Fruit fly (Drosophila melanogaster) whole organism, embryonic: ENCODE measurements around the gene PIG-U.

Experiments used
- Adf1 ChIP-seq: fragments of 200-800 bp; sonication (Bioruptor generic); IDR thresholded peaks from 2 replicates; pipeline ENCODE4 v1.3.6; 2022; ENCODE audit warnings: missing biosample characterization, missing genetic modification characterization
- CG10147 ChIP-seq: fragments of 200-800 bp; sonication (Bioruptor generic); optimal IDR thresholded peaks from 2 replicates; lab custom pipeline; 2019; ENCODE audit warnings: missing biosample characterization, mild to moderate bottlenecking, missing genetic modification characterization, moderate library complexity
- CG10543 ChIP-seq: fragments of 200-800 bp; sonication (Bioruptor generic); optimal IDR thresholded peaks from 3 replicates; lab custom pipeline; 2017; ENCODE audit warnings: missing biosample characterization, mild to moderate bottlenecking, missing genetic modification characterization, moderate library complexity
- CG11504 ChIP-seq: fragments of 200-800 bp; sonication (Bioruptor generic); optimal IDR thresholded peaks from 3 replicates; lab custom pipeline; 2019; ENCODE audit warnings: missing biosample characterization, mild to moderate bottlenecking, missing genetic modification characterization, moderate library complexity
- CG13894 ChIP-seq: fragments of 200-800 bp; sonication (Bioruptor generic); optimal IDR thresholded peaks from 3 replicates; lab custom pipeline; 2018; ENCODE audit warnings: missing biosample characterization, mild to moderate bottlenecking, missing genetic modification characterization, moderate library complexity
- CG14667 ChIP-seq: fragments of 200-800 bp; sonication (Bioruptor generic); IDR thresholded peaks from 2 replicates; pipeline ENCODE4 v1.3.6; 2022; ENCODE audit warnings: missing biosample characterization, missing genetic modification characterization
- CG14965 ChIP-seq: fragments of 200-800 bp; sonication (Bioruptor generic); optimal IDR thresholded peaks from 2 replicates; lab custom pipeline; 2016; ENCODE audit warnings: missing biosample characterization, missing genetic modification characterization, borderline replicate concordance
- CG1603 ChIP-seq: fragments of 200-800 bp; sonication (Bioruptor generic); optimal IDR thresholded peaks from 2 replicates; lab custom pipeline; 2019; ENCODE audit warnings: missing biosample characterization, mild to moderate bottlenecking, missing genetic modification characterization, moderate library complexity
- CG17361 ChIP-seq: fragments of 200-800 bp; sonication (Bioruptor generic); IDR thresholded peaks from 3 replicates; pipeline ENCODE4 v1.3.6; 2022; ENCODE audit warnings: missing biosample characterization, missing genetic modification characterization
- CG2129 ChIP-seq: fragments of 200-800 bp; sonication (Bioruptor generic); IDR thresholded peaks from 2 replicates; pipeline ENCODE4 v1.3.6; 2022; ENCODE audit warnings: missing biosample characterization, missing genetic modification characterization; ENCODE audit not compliant: partially characterized antibody
- CG2202 ChIP-seq: fragments of 200-800 bp; sonication (Bioruptor generic); optimal IDR thresholded peaks from 2 replicates; lab custom pipeline; 2018; ENCODE audit warnings: missing biosample characterization, mild to moderate bottlenecking, missing genetic modification characterization
- CG31441 ChIP-seq: fragments of 200-800 bp; sonication (Bioruptor generic); IDR thresholded peaks from 2 replicates; pipeline ENCODE4 v1.3.6; 2022; ENCODE audit warnings: missing biosample characterization, missing genetic modification characterization
- CG4282 ChIP-seq: fragments of 200-800 bp; sonication (Bioruptor generic); optimal IDR thresholded peaks from 2 replicates; lab custom pipeline; 2016; ENCODE audit warnings: missing biosample characterization, missing genetic modification characterization
- CG6272 ChIP-seq: fragments of 200-800 bp; sonication (Bioruptor generic); IDR thresholded peaks from 2 replicates; pipeline ENCODE4 v1.3.6; 2022; ENCODE audit warnings: missing biosample characterization, missing genetic modification characterization
- CG8281 ChIP-seq: fragments of 200-800 bp; sonication (Bioruptor generic); optimal IDR thresholded peaks from 2 replicates; lab custom pipeline; 2018; ENCODE audit warnings: missing biosample characterization, mild to moderate bottlenecking, missing genetic modification characterization, moderate library complexity
- CG8924 ChIP-seq: fragments of 200-800 bp; optimal IDR thresholded peaks from 3 replicates; lab custom pipeline; 2019; ENCODE audit warnings: missing biosample characterization, mild to moderate bottlenecking, missing genetic modification characterization, moderate library complexity
- CG9797 ChIP-seq: fragments of 200-800 bp; sonication (Bioruptor generic); optimal IDR thresholded peaks from 3 replicates; lab custom pipeline; 2018; ENCODE audit warnings: missing biosample characterization, mild to moderate bottlenecking, missing genetic modification characterization
- CHES-1-like ChIP-seq: fragments of 200-800 bp; sonication (Bioruptor generic); optimal IDR thresholded peaks from 2 replicates; lab custom pipeline; 2016; ENCODE audit warnings: missing biosample characterization, missing genetic modification characterization
- CTCF ChIP-seq: fragments of 200-800 bp; sonication (Bioruptor generic); optimal IDR thresholded peaks from 2 replicates; lab custom pipeline; 2017; ENCODE audit warnings: missing biosample characterization, mild to moderate bottlenecking, missing genetic modification characterization, moderate library complexity
- D19A ChIP-seq: fragments of 200-800 bp; optimal IDR thresholded peaks from 3 replicates; lab custom pipeline; 2019; ENCODE audit warnings: missing biosample characterization, mild to moderate bottlenecking, missing genetic modification characterization, moderate library complexity
- Dll ChIP-seq: fragments of 200-800 bp; sonication (Bioruptor generic); IDR thresholded peaks from 4 replicates; pipeline ENCODE4 v1.3.6; 2022; ENCODE audit warnings: missing biosample characterization, missing genetic modification characterization; ENCODE audit not compliant: partially characterized antibody
- Ets65A ChIP-seq: fragments of 200-800 bp; sonication (Bioruptor generic); peaks from one replicate; lab custom pipeline; 2016; ENCODE audit warnings: missing biosample characterization, missing genetic modification characterization
- Hsf ChIP-seq: fragments of 200-800 bp; sonication (Bioruptor generic); optimal IDR thresholded peaks from 3 replicates; lab custom pipeline; 2016; ENCODE audit warnings: missing biosample characterization, missing genetic modification characterization
- Lhr ChIP-seq: fragments of 200-800 bp; sonication (Bioruptor generic); optimal IDR thresholded peaks from 3 replicates; lab custom pipeline; 2017; ENCODE audit warnings: mild to moderate bottlenecking, missing biosample characterization, missing genetic modification reagents, missing genetic modification characterization
- NFAT ChIP-seq: fragments of 200-800 bp; sonication (Bioruptor generic); IDR thresholded peaks from 2 replicates; pipeline ENCODE4 v1.3.6; 2022; ENCODE audit warnings: missing biosample characterization, missing genetic modification characterization
- Neu2 ChIP-seq: fragments of 200-800 bp; sonication (Bioruptor generic); optimal IDR thresholded peaks from 3 replicates; lab custom pipeline; 2016; ENCODE audit warnings: missing biosample characterization, missing genetic modification characterization, borderline replicate concordance
- Oaz ChIP-seq: fragments of 200-800 bp; sonication (Bioruptor generic); IDR thresholded peaks from 2 replicates; pipeline ENCODE4 v1.3.6; 2022; ENCODE audit warnings: missing biosample characterization, missing genetic modification characterization
- Side ChIP-seq: fragments of 200-800 bp; sonication (Bioruptor generic); optimal IDR thresholded peaks from 2 replicates; lab custom pipeline; 2016; ENCODE audit warnings: missing biosample characterization, missing genetic modification characterization
- Ssrp ChIP-seq: fragments of 200-800 bp; sonication (Bioruptor generic); optimal IDR thresholded peaks from 2 replicates; lab custom pipeline; 2018; ENCODE audit warnings: missing biosample characterization, mild to moderate bottlenecking, missing genetic modification characterization, moderate library complexity
- aop ChIP-seq: fragments of 200-800 bp; sonication (Bioruptor generic); IDR thresholded peaks from 2 replicates; pipeline ENCODE4 v1.3.6; 2022; ENCODE audit warnings: missing biosample characterization, missing genetic modification characterization
- chinmo ChIP-seq: fragments of 200-800 bp; sonication (Bioruptor generic); IDR thresholded peaks from 4 replicates; pipeline ENCODE4 v1.3.6; 2022; ENCODE audit warnings: missing biosample characterization, missing genetic modification characterization; ENCODE audit not compliant: partially characterized antibody
- crol ChIP-seq: fragments of 200-800 bp; sonication (Bioruptor generic); IDR thresholded peaks from 2 replicates; pipeline ENCODE4 v1.3.6; 2022; ENCODE audit warnings: missing biosample characterization, missing genetic modification characterization
- crp ChIP-seq, 2 experiments: fragments of 200-800 bp; sonication (Bioruptor generic); optimal IDR thresholded peaks; 2 replicates in 1 of 2; 3 replicates in 1 of 2; lab custom pipeline; 2017; ENCODE audit warnings: missing biosample characterization in 2 of 2, missing genetic modification characterization in 2 of 2, mild to moderate bottlenecking in 1 of 2, moderate library complexity in 1 of 2
- cwo ChIP-seq: fragments of 200-800 bp; sonication (Bioruptor generic); optimal IDR thresholded peaks from 3 replicates; lab custom pipeline; 2017; ENCODE audit warnings: missing biosample characterization, missing genetic modification characterization, mild to moderate bottlenecking, moderate library complexity, missing genetic modification reagents
- disco-r ChIP-seq: fragments of 200-800 bp; sonication (Bioruptor generic); optimal IDR thresholded peaks from 2 replicates; lab custom pipeline; 2016; ENCODE audit warnings: missing biosample characterization, missing genetic modification characterization
- gcm ChIP-seq: fragments of 200-800 bp; sonication (Bioruptor generic); optimal IDR thresholded peaks from 2 replicates; lab custom pipeline; 2019; ENCODE audit warnings: missing biosample characterization, mild to moderate bottlenecking, missing genetic modification characterization, moderate library complexity
- gro ChIP-seq: fragments of 200-800 bp; sonication (Bioruptor generic); optimal IDR thresholded peaks from 2 replicates; lab custom pipeline; 2016; ENCODE audit warnings: missing biosample characterization, missing genetic modification characterization
- hkb ChIP-seq, 2 experiments: fragments of 200-800 bp in 1 of 2; fragments of >200 bp in 1 of 2; sonication (Bioruptor generic) in 1 of 2; IDR thresholded peaks in 1 of 2; optimal IDR thresholded peaks in 1 of 2; 2 replicates each; pipeline versions ENCODE4 v1.3.6 to Lab custom; 2017 to 2022; ENCODE audit warnings: missing biosample characterization in 1 of 2, missing genetic modification characterization in 1 of 2
- jumu ChIP-seq: fragments of 200-800 bp; sonication (Bioruptor generic); optimal IDR thresholded peaks from 3 replicates; lab custom pipeline; 2016; ENCODE audit warnings: missing biosample characterization, missing genetic modification characterization
- knrl ChIP-seq: fragments of 200-800 bp; sonication (Bioruptor generic); IDR thresholded peaks from 3 replicates; pipeline ENCODE4 v1.3.6; 2022; ENCODE audit warnings: missing biosample characterization, missing genetic modification characterization; ENCODE audit not compliant: partially characterized antibody
- lmd ChIP-seq: fragments of 200-800 bp; sonication (Bioruptor generic); IDR thresholded peaks from 2 replicates; pipeline ENCODE4 v1.3.6; 2022; ENCODE audit warnings: missing biosample characterization, missing genetic modification characterization
- lola ChIP-seq, 3 experiments: fragments of >200 bp in 2 of 3; fragments of 200-800 bp in 1 of 3; sonication (Bioruptor generic) in 1 of 3; optimal IDR thresholded peaks; 2 replicates each; lab custom pipeline; 2017 to 2019; ENCODE audit warnings: missing biosample characterization in 3 of 3, missing genetic modification characterization in 3 of 3, mild to moderate bottlenecking in 1 of 3, moderate library complexity in 1 of 3
- peb ChIP-seq: fragments of 200-800 bp; sonication (Bioruptor generic); IDR thresholded peaks from 2 replicates; pipeline ENCODE4 v1.3.6; 2022; ENCODE audit warnings: missing biosample characterization, missing genetic modification characterization
- phol ChIP-seq: fragments of 200-800 bp; sonication (Bioruptor generic); optimal IDR thresholded peaks from 3 replicates; lab custom pipeline; 2018; ENCODE audit warnings: missing biosample characterization, mild to moderate bottlenecking, missing genetic modification characterization, moderate library complexity
- pros ChIP-seq: fragments of 200-800 bp; sonication (Bioruptor generic); optimal IDR thresholded peaks from 3 replicates; lab custom pipeline; 2019; ENCODE audit warnings: missing biosample characterization, mild to moderate bottlenecking, missing genetic modification characterization, moderate library complexity
- row ChIP-seq: fragments of 200-800 bp; sonication (Bioruptor generic); IDR thresholded peaks from 3 replicates; pipeline ENCODE4 v1.3.6; 2022; ENCODE audit warnings: missing biosample characterization, missing genetic modification characterization
- tgo ChIP-seq: fragments of 200-800 bp; sonication (Bioruptor generic); IDR thresholded peaks from 3 replicates; pipeline ENCODE4 v1.3.6; 2022; ENCODE audit warnings: missing biosample characterization, missing genetic modification characterization
- ttk ChIP-seq: fragments of 200-800 bp; sonication (Bioruptor generic); IDR thresholded peaks from 2 replicates; pipeline ENCODE4 v2.1.2; 2022; ENCODE audit warnings: missing biosample characterization, missing genetic modification characterization
- zen2 ChIP-seq: fragments of 200-800 bp; sonication (Bioruptor generic); IDR thresholded peaks from 3 replicates; pipeline ENCODE4 v1.3.6; 2022; ENCODE audit warnings: missing biosample characterization, missing genetic modification characterization; ENCODE audit not compliant: partially characterized antibody
- zfh1 ChIP-seq: fragments of 200-800 bp; sonication (Bioruptor generic); IDR thresholded peaks from 3 replicates; pipeline ENCODE4 v1.3.6; 2022; ENCODE audit warnings: missing biosample characterization, missing genetic modification characterization

The PIG-U gene

dm6 chr2L:8511723-8512122 lies 3.2 kb upstream of the PIG-U start, which contains the start of gene CG13096 (continued):
- TF ChIP-seq Oaz (GFP tag; lab: Robert Waterston, UW), result no peak
- no peak for TF ChIP-seq CG10147 (GFP tag; lab: Kevin White, UChicago)
- no peak; the same call in 1 of the 2 replicates for TF ChIP-seq NFAT (GFP tag; lab: Robert Waterston, UW)
- TF ChIP-seq Neu2, result no peak
- TF ChIP-seq CG8924 (tag; lab: Kevin White, UChicago), result peak; percentile 6
- TF ChIP-seq chinmo (GFP tag; lab: Robert Waterston, UW), result peak; percentile 99
- TF ChIP-seq aop (GFP tag; lab: Robert Waterston, UW), result no peak
- no peak for TF ChIP-seq CG14667 (GFP tag; lab: Robert Waterston, UW)
- TF ChIP-seq phol (tag; lab: Kevin White, UChicago), result peak; percentile 61
- TF ChIP-seq crp (GFP tag; optimal IDR thresholded peaks at IDR 0.05; lab: Kevin White, UChicago), result peak; percentile 73 to 95
- no peak for TF ChIP-seq CG11504 (tag; lab: Kevin White, UChicago)
- peak; percentile 98 for TF ChIP-seq knrl (GFP tag; lab: Robert Waterston, UW)
- TF ChIP-seq D19A (tag; lab: Kevin White, UChicago), result no peak
- no peak for TF ChIP-seq Ssrp (tag; lab: Kevin White, UChicago)
- TF ChIP-seq pros (GFP tag; lab: Kevin White, UChicago), result no peak
- TF ChIP-seq CTCF (GFP tag; lab: Kevin White, UChicago), result peak; percentile 47
- TF ChIP-seq CG6272 (GFP tag; lab: Robert Waterston, UW), result peak; percentile 22; the same call in 1 of the 2 replicates
- TF ChIP-seq cwo, result peak; percentile 97
- TF ChIP-seq lola (GFP tag; optimal IDR thresholded peaks at IDR 0.05; lab: Kevin White, UChicago), result peak in 1 of 3 experiments; percentile 3
- TF ChIP-seq row (GFP tag; lab: Robert Waterston, UW), result peak; percentile 59; the same call in 2 of the 3 replicates
- peak; percentile 93 for TF ChIP-seq CG1603 (tag; lab: Kevin White, UChicago)
- TF ChIP-seq ttk (GFP tag; lab: Robert Waterston, UW), result no peak
- no peak for TF ChIP-seq CG14965 (GFP tag; lab: Kevin White, UChicago)
- TF ChIP-seq CG17361 (GFP tag; lab: Robert Waterston, UW), result no peak
- no peak; the same call in 1 of the 2 replicates for TF ChIP-seq CG31441
- TF ChIP-seq Lhr, result peak; percentile 77
- peak; percentile 98 for TF ChIP-seq zen2 (GFP tag; lab: Robert Waterston, UW)
- no peak for TF ChIP-seq CG8281 (tag; lab: Kevin White, UChicago)
- TF ChIP-seq disco-r (GFP tag; lab: Kevin White, UChicago), result no peak
- peak; percentile 11 for TF ChIP-seq Hsf
- peak; percentile 14 for TF ChIP-seq jumu (GFP tag; lab: Kevin White, UChicago)
- no peak for TF ChIP-seq lmd
- TF ChIP-seq crol, result no peak
- TF ChIP-seq CG13894 (tag; lab: Kevin White, UChicago), result peak; percentile 82
- peak; percentile 2 for TF ChIP-seq Side
- TF ChIP-seq zfh1 (GFP tag; lab: Robert Waterston, UW), result no peak
- TF ChIP-seq peb (GFP tag; lab: Robert Waterston, UW), result no peak
- TF ChIP-seq CG9797 (GFP tag; lab: Kevin White, UChicago), result peak; percentile 65
- TF ChIP-seq gcm (GFP tag; lab: Kevin White, UChicago), result no peak
- TF ChIP-seq gro (GFP tag; lab: Kevin White, UChicago), result peak; percentile 68
- TF ChIP-seq Dll (GFP tag; lab: Robert Waterston, UW), result peak; percentile 99
- TF ChIP-seq Ets65A (GFP tag; lab: Kevin White, UChicago), result peak; percentile 83
- no peak for TF ChIP-seq Adf1
- no peak for TF ChIP-seq CG4282 (GFP tag; lab: Kevin White, UChicago)
- TF ChIP-seq hkb (optimal IDR thresholded peaks at IDR 0.05; lab: Kevin White, UChicago), result no peak
- no peak for TF ChIP-seq hkb (GFP tag; IDR thresholded peaks at IDR 0.05; lab: Robert Waterston, UW)
- no peak for TF ChIP-seq tgo
- peak; percentile 51 for TF ChIP-seq CHES-1-like
- peak; percentile 95 for TF ChIP-seq CG2129 (GFP tag; lab: Robert Waterston, UW)
- TF ChIP-seq CG2202, result no peak
- TF ChIP-seq CG10543, result no peak
